Fruit fly (Drosophila melanogaster): ENCODE measurements around the gene CG13607.

Gene CG13607

dm6 chr3R:24091653-24092052 lies 24.5 kb downstream of the CG13607 start (continued):
- TF ChIP-seq Deaf1 (tag; optimal IDR thresholded peaks at IDR 0.05) (no peak), eve (GFP tag; optimal IDR thresholded peaks at IDR 0.05) (peak in 1 of 2 experiments; percentile 41), CG13624 (GFP tag; optimal IDR thresholded peaks at IDR 0.05) (no peak), Myb (GFP tag; optimal IDR thresholded peaks at IDR 0.05) (no peak), CG3281 (GFP tag; optimal IDR thresholded peaks at IDR 0.05) (peak; percentile 24), tup (GFP tag; optimal IDR thresholded peaks at IDR 0.05) (no peak), hkb (optimal IDR thresholded peaks at IDR 0.05) (no peak), hkb (GFP tag; IDR thresholded peaks at IDR 0.05) (peak; percentile 41; the same call in 1 of the 2 replicates), MTF-1 (GFP tag; optimal IDR thresholded peaks at IDR 0.05; ENCODE audit: borderline replicate concordance) (no peak), Asciz (GFP tag; optimal IDR thresholded peaks at IDR 0.05) (peak; percentile 9), CG12391 (tag; optimal IDR thresholded peaks at IDR 0.05) (no peak), CG2120 (GFP tag; optimal IDR thresholded peaks at IDR 0.05) (peak; percentile 35), CG7839 (tag; optimal IDR thresholded peaks at IDR 0.05) (peak; percentile 18), CG1647 (GFP tag; optimal IDR thresholded peaks at IDR 0.05) (no peak), CG18262 (tag; optimal IDR thresholded peaks at IDR 0.05) (no peak), dmrt99B (tag; optimal IDR thresholded peaks at IDR 0.05) (peak; percentile 21), CG14710 (tag; optimal IDR thresholded peaks at IDR 0.05) (no peak), Fer1 (GFP tag; optimal IDR thresholded peaks at IDR 0.05) (peak; percentile 25), CG2678 (tag; optimal IDR thresholded peaks at IDR 0.05) (peak; percentile 48), esg (GFP tag; conservative IDR thresholded peaks at IDR 0.05) (0 out of 2 replicates have a peak, but pooled peaks have one; percentile 21), PHDP (tag; optimal IDR thresholded peaks at IDR 0.05) (peak; percentile 39), CG18476 (GFP tag; optimal IDR thresholded peaks at IDR 0.05) (no peak), gsb-n (tag; optimal IDR thresholded peaks at IDR 0.05) (no peak), cwo (GFP tag; optimal IDR thresholded peaks at IDR 0.05) (peak; percentile 14), vfl (GFP tag; optimal IDR thresholded peaks at IDR 0.05) (no peak), Hand (GFP tag; optimal IDR thresholded peaks at IDR 0.05) (peak; percentile 31), Dek (tag; optimal IDR thresholded peaks at IDR 0.05) (peak; percentile 27), croc (GFP tag; conservative IDR thresholded peaks at IDR 0.05) (no peak), CG9932 (GFP tag; IDR thresholded peaks at IDR 0.05) (0 out of 2 replicates have a peak, but pooled peaks have one; percentile 16), E2f2 (GFP tag; IDR thresholded peaks at IDR 0.05) (no peak), CG6689 (GFP tag; IDR thresholded peaks at IDR 0.05) (0 out of 2 replicates have a peak, but pooled peaks have one; percentile 21), CG8924 (tag; optimal IDR thresholded peaks at IDR 0.05) (no peak), row (GFP tag; IDR thresholded peaks at IDR 0.05) (peak; percentile 59; the same call in 2 of the 3 replicates), mam (GFP tag; optimal IDR thresholded peaks at IDR 0.05) (peak; percentile 0), CG15514 (GFP tag; optimal IDR thresholded peaks at IDR 0.05) (peak; percentile 41), gsb (GFP tag; IDR thresholded peaks at IDR 0.05) (no peak), Dip3 (GFP tag; optimal IDR thresholded peaks at IDR 0.05) (peak; percentile 2), peb (GFP tag; IDR thresholded peaks at IDR 0.05) (0 out of 2 replicates have a peak, but pooled peaks have one; percentile 17), dmrt11E (tag; optimal IDR thresholded peaks at IDR 0.05) (no peak), salm (tag; optimal IDR thresholded peaks at IDR 0.05) (no peak), Pdp1 (GFP tag; optimal IDR thresholded peaks at IDR 0.05) (peak in 1 of 2 experiments; percentile 2), CG32532 (GFP tag; IDR thresholded peaks at IDR 0.05) (peak; percentile 30; the same call in 1 of the 2 replicates), CG14441 (GFP tag; IDR thresholded peaks at IDR 0.05) (0 out of 2 replicates have a peak, but pooled peaks have one; percentile 21), ATbp (GFP tag; optimal IDR thresholded peaks at IDR 0.05) (no peak), Hmr (GFP tag; optimal IDR thresholded peaks at IDR 0.05) (peak; percentile 35), Ets65A (GFP tag) (peak; percentile 72), Ptx1 (GFP tag; IDR thresholded peaks at IDR 0.05) (peak; percentile 37; the same call in 1 of the 2 replicates), Doc2 (GFP tag; IDR thresholded peaks at IDR 0.05) (no peak), nerfin-1 (tag; optimal IDR thresholded peaks at IDR 0.05) (no peak), Poxn (GFP tag; IDR thresholded peaks at IDR 0.05) (no peak)
